Worm (Caenorhabditis elegans) whole organism, young adult: ENCODE data around the gene C34F6.11.

Experiments
- B0336.3 ChIP-seq: fragments of 200-800 bp; sonication (Bioruptor generic); IDR thresholded peaks from 2 replicates; pipeline ENCODE4 v1.3.6; 2022; ENCODE audit warnings: missing genetic modification characterization, missing compliant biosample characterization
- F10E7.11 ChIP-seq: sonication (generic microtip); optimal IDR thresholded peaks from 2 replicates; lab custom pipeline; 2017; ENCODE audit warnings: mild to moderate bottlenecking, missing genetic modification characterization, moderate library complexity, missing compliant biosample characterization
- F23B12.7 ChIP-seq: sonication (generic microtip); optimal IDR thresholded peaks from 2 replicates; lab custom pipeline; 2017; ENCODE audit warnings: missing genetic modification characterization, mild to moderate bottlenecking, missing compliant biosample characterization, antibody characterized with exemption, moderate library complexity; ENCODE audit not compliant: insufficient read depth
- F37B4.10 ChIP-seq: fragments of 200-800 bp; sonication (Bioruptor generic); IDR thresholded peaks from 2 replicates; pipeline ENCODE4 v1.3.6; 2022; ENCODE audit warnings: missing genetic modification characterization, missing compliant biosample characterization
- F49E8.2 ChIP-seq: sonication (generic microtip); optimal IDR thresholded peaks from 3 replicates; lab custom pipeline; 2017; ENCODE audit warnings: missing genetic modification characterization, mild to moderate bottlenecking, missing compliant biosample characterization, antibody characterized with exemption, moderate library complexity; ENCODE audit not compliant: insufficient read depth
- K12H6.12 ChIP-seq: fragments of 200-800 bp; sonication (Bioruptor generic); optimal IDR thresholded peaks from 2 replicates; lab custom pipeline; 2018; ENCODE audit warnings: mild to moderate bottlenecking, missing genetic modification characterization, missing compliant biosample characterization
- T26A5.8 ChIP-seq: sonication (generic microtip); optimal IDR thresholded peaks from 2 replicates; lab custom pipeline; 2016; ENCODE audit warnings: missing genetic modification characterization, missing compliant biosample characterization
- Y53F4B.3 ChIP-seq: fragments of 200-800 bp; sonication (Bioruptor generic); IDR thresholded peaks from 2 replicates; pipeline ENCODE4 v1.3.6; 2022; ENCODE audit warnings: missing genetic modification reagents, missing genetic modification characterization, missing compliant biosample characterization
- atf-7 ChIP-seq: sonication (generic microtip); optimal IDR thresholded peaks from 2 replicates; lab custom pipeline; 2017; ENCODE audit warnings: mild to moderate bottlenecking, missing genetic modification characterization, missing compliant biosample characterization
- attf-3 ChIP-seq: fragments of 200-800 bp; sonication (Bioruptor generic); conservative IDR thresholded peaks from 2 replicates; pipeline ENCODE4 v1.3.6; 2022; ENCODE audit warnings: missing genetic modification reagents, missing genetic modification characterization, missing compliant biosample characterization
- cebp-1 ChIP-seq, 2 experiments: fragments of 200-800 bp in 1 of 2; sonication (Bioruptor generic) in 1 of 2; sonication (generic microtip) in 1 of 2; IDR thresholded peaks in 1 of 2; optimal IDR thresholded peaks in 1 of 2; 2 replicates each; pipeline versions ENCODE4 v1.3.6 to Lab custom; 2017 to 2022; ENCODE audit warnings: missing compliant biosample characterization in 2 of 2, missing genetic modification characterization in 2 of 2, mild to moderate bottlenecking in 1 of 2, missing genetic modification reagents in 1 of 2, moderate library complexity in 1 of 2
- ceh-100 ChIP-seq: fragments of 200-800 bp; sonication (Bioruptor generic); IDR thresholded peaks from 2 replicates; pipeline ENCODE4 v1.3.6; 2022; ENCODE audit warnings: missing genetic modification reagents, missing genetic modification characterization, missing compliant biosample characterization
- ceh-27 ChIP-seq: fragments of 200-800 bp; sonication (Bioruptor generic); optimal IDR thresholded peaks from 2 replicates; lab custom pipeline; 2018; ENCODE audit warnings: mild to moderate bottlenecking, missing genetic modification characterization, moderate library complexity, missing compliant biosample characterization
- dox-1 ChIP-seq: fragments of 200-800 bp; sonication (Bioruptor generic); IDR thresholded peaks from 2 replicates; pipeline ENCODE4 v1.3.6; 2022; ENCODE audit warnings: missing genetic modification reagents, missing genetic modification characterization, missing compliant biosample characterization
- efl-1 ChIP-seq: fragments of 150-350 bp; optimal IDR thresholded peaks from 2 replicates; lab custom pipeline; 2014; ENCODE audit warnings: missing biosample characterization, missing genetic modification reagents, missing genetic modification characterization
- egl-44 ChIP-seq: fragments of 200-800 bp; sonication (Bioruptor generic); IDR thresholded peaks from 2 replicates; pipeline ENCODE4 v1.3.6; 2022; ENCODE audit warnings: missing genetic modification reagents, missing genetic modification characterization, missing compliant biosample characterization
- gei-17 ChIP-seq: fragments of 200-800 bp; sonication (Bioruptor generic); optimal IDR thresholded peaks from 2 replicates; lab custom pipeline; 2018; ENCODE audit warnings: mild to moderate bottlenecking, missing genetic modification characterization, missing compliant biosample characterization
- him-1 ChIP-seq: sonication (generic microtip); optimal IDR thresholded peaks from 2 replicates; lab custom pipeline; 2016; ENCODE audit warnings: missing genotype, missing genetic modification reagents, missing genetic modification characterization, missing compliant biosample characterization
- hlh-12 ChIP-seq: sonication (generic microtip); optimal IDR thresholded peaks from 2 replicates; lab custom pipeline; 2016; ENCODE audit warnings: missing genetic modification characterization, missing compliant biosample characterization
- hsf-1 ChIP-seq: fragments of 200-800 bp; sonication (Bioruptor generic); IDR thresholded peaks from 2 replicates; pipeline ENCODE4 v1.3.6; 2022; ENCODE audit warnings: missing genetic modification reagents, missing genetic modification characterization, missing compliant biosample characterization
- madf-6 ChIP-seq: fragments of 200-800 bp; sonication (Bioruptor generic); IDR thresholded peaks from 2 replicates; pipeline ENCODE4 v1.3.6; 2022; ENCODE audit warnings: missing genetic modification reagents, missing genetic modification characterization, missing compliant biosample characterization
- nfyb-1 ChIP-seq: fragments of 200-800 bp; sonication (Bioruptor generic); IDR thresholded peaks from 2 replicates; pipeline ENCODE4 v1.3.6; 2022; ENCODE audit warnings: missing genetic modification reagents, missing genetic modification characterization, missing compliant biosample characterization
- nhr-120 ChIP-seq: fragments of 200-800 bp; sonication (Bioruptor generic); IDR thresholded peaks from 2 replicates; pipeline ENCODE4 v1.3.6; 2022; ENCODE audit warnings: missing genetic modification characterization, missing compliant biosample characterization
- nhr-179 ChIP-seq: sonication (generic microtip); optimal IDR thresholded peaks from 2 replicates; lab custom pipeline; 2016; ENCODE audit warnings: mild to moderate bottlenecking, missing genetic modification characterization, missing compliant biosample characterization
- pbrm-1 ChIP-seq: fragments of 200-800 bp; sonication (Bioruptor generic); IDR thresholded peaks from 2 replicates; pipeline ENCODE4 v1.3.6; 2022; ENCODE audit warnings: missing genetic modification reagents, missing genetic modification characterization, missing compliant biosample characterization
- pha-4 ChIP-seq: fragments of 150-350 bp; sonication (generic microtip); optimal IDR thresholded peaks from 2 replicates; lab custom pipeline; 2014; ENCODE audit warnings: missing biosample characterization, missing genetic modification reagents, missing genetic modification characterization
- repo-1 ChIP-seq: sonication (generic microtip); optimal IDR thresholded peaks from 2 replicates; lab custom pipeline; 2017; ENCODE audit warnings: mild to moderate bottlenecking, missing genetic modification characterization, missing compliant biosample characterization
- sea-2 ChIP-seq: fragments of 200-800 bp; sonication (Bioruptor generic); IDR thresholded peaks from 2 replicates; pipeline ENCODE4 v1.3.6; 2022; ENCODE audit warnings: missing genetic modification characterization, missing compliant biosample characterization
- snpc-1.1 ChIP-seq: sonication (generic microtip); optimal IDR thresholded peaks from 2 replicates; lab custom pipeline; 2017; ENCODE audit warnings: missing genetic modification characterization, mild to moderate bottlenecking, missing compliant biosample characterization, antibody characterized with exemption, moderate library complexity, missing genotype, missing genetic modification reagents; ENCODE audit not compliant: insufficient read depth
- snpc-1.3 ChIP-seq: sonication (generic microtip); optimal IDR thresholded peaks from 2 replicates; lab custom pipeline; 2017; ENCODE audit warnings: missing genetic modification characterization, mild to moderate bottlenecking, missing compliant biosample characterization, antibody characterized with exemption, moderate library complexity, missing genotype, missing genetic modification reagents; ENCODE audit not compliant: insufficient read depth
- snpc-3.4 ChIP-seq: sonication (generic microtip); optimal IDR thresholded peaks from 2 replicates; lab custom pipeline; 2017; ENCODE audit warnings: missing genetic modification characterization, mild to moderate bottlenecking, missing compliant biosample characterization, antibody characterized with exemption, moderate library complexity, missing genotype, missing genetic modification reagents
- snpc-4 ChIP-seq, 5 experiments: fragments of 150-350 bp in 1 of 5; sonication (generic microtip) in 4 of 5; optimal IDR thresholded peaks; 2 replicates each; lab custom pipeline; 2014 to 2018; ENCODE audit warnings: missing genetic modification characterization in 5 of 5, missing biosample characterization in 3 of 5, antibody characterized with exemption in 2 of 5, mild to moderate bottlenecking in 2 of 5, missing compliant biosample characterization in 2 of 5, missing genotype in 2 of 5, moderate library complexity in 2 of 5, missing genetic modification reagents in 1 of 5
- somi-1 ChIP-seq: fragments of 200-800 bp; sonication (Bioruptor generic); optimal IDR thresholded peaks from 2 replicates; lab custom pipeline; 2018; ENCODE audit warnings: mild to moderate bottlenecking, missing genetic modification characterization, missing compliant biosample characterization
- sptf-2 ChIP-seq: fragments of 200-800 bp; sonication (Bioruptor generic); optimal IDR thresholded peaks from 2 replicates; lab custom pipeline; 2018; ENCODE audit warnings: mild to moderate bottlenecking, missing genetic modification characterization, missing compliant biosample characterization
- unc-130 ChIP-seq: sonication (generic microtip); optimal IDR thresholded peaks from 2 replicates; lab custom pipeline; 2016; ENCODE audit warnings: missing genetic modification reagents, missing genetic modification characterization, missing compliant biosample characterization
- unc-62 ChIP-seq: fragments of 150-350 bp; optimal IDR thresholded peaks from 2 replicates; lab custom pipeline; 2014; ENCODE audit warnings: missing biosample characterization, missing genetic modification reagents, missing genetic modification characterization
- ztf-25 ChIP-seq: fragments of 200-800 bp; sonication (Bioruptor generic); IDR thresholded peaks from 2 replicates; pipeline ENCODE4 v1.3.6; 2022; ENCODE audit warnings: missing genetic modification reagents, missing genetic modification characterization, missing compliant biosample characterization
- ztf-3 ChIP-seq: fragments of 200-800 bp; sonication (Bioruptor generic); optimal IDR thresholded peaks from 2 replicates; lab custom pipeline; 2018; ENCODE audit warnings: mild to moderate bottlenecking, missing genetic modification characterization, missing compliant biosample characterization

Gene C34F6.11

ce11 chrX:11252429-11252828, 48.7 kb upstream of the C34F6.11 start (continued):
- TF ChIP-seq somi-1 (peak; percentile 42), attf-3 (0 out of 2 replicates have a peak, but pooled peaks have one; percentile 18), K12H6.12 (peak; percentile 55), Y53F4B.3 (GFP tag; lab: Robert Waterston, UW) (peak; percentile 63), hlh-12 (tag; lab: Kevin White, UChicago) (no peak), snpc-4 (GFP tag; optimal IDR thresholded peaks at IDR 0.05; lab: Kevin White, UChicago) (peak; percentile 82), snpc-4 (tag; optimal IDR thresholded peaks at IDR 0.05; lab: Kevin White, UChicago) (peak in 2 of 4 experiments; percentile 53 to 76), him-1 (tag; lab: Kevin White, UChicago) (peak; percentile 90), ztf-25 (peak; percentile 86), madf-6 (GFP tag; lab: Robert Waterston, UW) (peak; percentile 20; the same call in 1 of the 2 replicates), egl-44 (GFP tag; lab: Robert Waterston, UW) (peak; percentile 51; the same call in 1 of the 2 replicates), efl-1 (GFP tag; lab: Kevin White, UChicago) (no peak), ceh-100 (GFP tag; lab: Robert Waterston, UW) (peak; percentile 49; the same call in 1 of the 2 replicates), nfyb-1 (peak; percentile 77; the same call in 1 of the 2 replicates), dox-1 (GFP tag; lab: Robert Waterston, UW) (no peak), unc-130 (GFP tag; lab: Kevin White, UChicago) (peak; percentile 42), unc-62 (GFP tag; lab: Kevin White, UChicago) (no peak), atf-7 (tag; lab: Kevin White, UChicago) (no peak), F49E8.2 (tag; lab: Kevin White, UChicago) (no peak), F23B12.7 (tag; lab: Kevin White, UChicago) (no peak), ceh-27 (GFP tag; lab: Kevin White, UChicago) (peak; percentile 62), hsf-1 (GFP tag; lab: Robert Waterston, UW) (no peak), nhr-179 (peak; percentile 52), cebp-1 (GFP tag; IDR thresholded peaks at IDR 0.05; lab: Robert Waterston, UW) (no peak), cebp-1 (tag; optimal IDR thresholded peaks at IDR 0.05; lab: Kevin White, UChicago) (no peak), snpc-1.1 (tag; lab: Kevin White, UChicago) (peak; percentile 19), snpc-3.4 (tag; lab: Kevin White, UChicago) (peak; percentile 80), nhr-120 (GFP tag; lab: Robert Waterston, UW) (no peak), ztf-3 (GFP tag; lab: Kevin White, UChicago) (no peak), pha-4 (tag; lab: Kevin White, UChicago) (no peak), sptf-2 (peak; percentile 78), pbrm-1 (GFP tag; lab: Robert Waterston, UW) (peak; percentile 92), B0336.3 (no peak), T26A5.8 (tag; lab: Kevin White, UChicago) (no peak), sea-2 (GFP tag; lab: Robert Waterston, UW) (no peak), gei-17 (GFP tag; lab: Kevin White, UChicago) (no peak), snpc-1.3 (tag; lab: Kevin White, UChicago) (peak; percentile 30), repo-1 (tag; lab: Kevin White, UChicago) (no peak), F37B4.10 (GFP tag; lab: Robert Waterston, UW) (no peak), F10E7.11 (tag; lab: Kevin White, UChicago) (peak; percentile 53)
